Worm (Caenorhabditis elegans): Measurements from ENCODE around the gene ipla-3.

- TF ChIP-seq D1046.2 (GFP tag; IDR thresholded peaks at IDR 0.05) (no peak), snpc-4 (tag; optimal IDR thresholded peaks at IDR 0.05) (no peak), nhr-76 (tag; optimal IDR thresholded peaks at IDR 0.05) (no peak), lin-1 (GFP tag; IDR thresholded peaks at IDR 0.05) (no peak), egl-27 (tag; optimal IDR thresholded peaks at IDR 0.05) (no peak), Y48G9A.11 (GFP tag; IDR thresholded peaks at IDR 0.05) (no peak), nhr-28 (tag; optimal IDR thresholded peaks at IDR 0.05) (no peak), nhr-41 (GFP tag; IDR thresholded peaks at IDR 0.05) (no peak), nhr-237 (tag; optimal IDR thresholded peaks at IDR 0.05) (no peak), ceh-20 (GFP tag; IDR thresholded peaks at IDR 0.05) (no peak), mdl-1 (tag; optimal IDR thresholded peaks at IDR 0.05) (no peak), fos-1 (tag; optimal IDR thresholded peaks at IDR 0.05) (no peak)
These were observed 46.8 kb downstream of the ipla-3 start for ce11 chrV:20682309-20682708.
